Fruit fly (Drosophila melanogaster) whole organism, embryonic: ENCODE measurements around the gene rogdi.

Experiments used
- ATbp ChIP-seq: fragments of 200-800 bp; sonication (Bioruptor generic); optimal IDR thresholded peaks from 2 replicates; lab custom pipeline; 2017; ENCODE audit warnings: missing biosample characterization, mild to moderate bottlenecking, missing genetic modification characterization, missing genetic modification reagents
- Abd-B ChIP-seq: fragments of 200-800 bp; sonication (Bioruptor generic); optimal IDR thresholded peaks from 2 replicates; lab custom pipeline; 2018; ENCODE audit warnings: missing biosample characterization, mild to moderate bottlenecking, missing genetic modification characterization, moderate library complexity
- B-H2 ChIP-seq: fragments of 200-800 bp; sonication (Bioruptor generic); optimal IDR thresholded peaks from 2 replicates; lab custom pipeline; 2018; ENCODE audit warnings: missing biosample characterization, mild to moderate bottlenecking, missing genetic modification characterization
- CG10321 ChIP-seq: fragments of 200-800 bp; sonication (Bioruptor generic); IDR thresholded peaks from 2 replicates; pipeline ENCODE4 v1.3.6; 2022; ENCODE audit warnings: missing biosample characterization, missing genetic modification characterization
- CG10543 ChIP-seq: fragments of 200-800 bp; sonication (Bioruptor generic); optimal IDR thresholded peaks from 3 replicates; lab custom pipeline; 2017; ENCODE audit warnings: missing biosample characterization, mild to moderate bottlenecking, missing genetic modification characterization, moderate library complexity
- CG10979 ChIP-seq: fragments of 200-800 bp; sonication (Bioruptor generic); optimal IDR thresholded peaks from 2 replicates; lab custom pipeline; 2018; ENCODE audit warnings: missing biosample characterization, mild to moderate bottlenecking, missing genetic modification characterization, moderate library complexity
- CG11085 ChIP-seq: fragments of 200-800 bp; sonication (Bioruptor generic); IDR thresholded peaks from 2 replicates; pipeline ENCODE4 v1.3.6; 2022; ENCODE audit warnings: missing biosample characterization, missing genetic modification characterization
- CG12299 ChIP-seq: fragments of 200-800 bp; sonication (Bioruptor generic); optimal IDR thresholded peaks from 2 replicates; lab custom pipeline; 2018; ENCODE audit warnings: missing biosample characterization, mild to moderate bottlenecking, missing genetic modification characterization
- CG17385 ChIP-seq: fragments of 200-800 bp; sonication (Bioruptor generic); optimal IDR thresholded peaks from 3 replicates; lab custom pipeline; 2018; ENCODE audit warnings: missing biosample characterization, mild to moderate bottlenecking, missing genetic modification characterization
- CG18619 ChIP-seq: fragments of 200-800 bp; sonication (Bioruptor generic); optimal IDR thresholded peaks from 3 replicates; lab custom pipeline; 2017; ENCODE audit warnings: missing biosample characterization, mild to moderate bottlenecking, missing genetic modification characterization
- CG30403 ChIP-seq: fragments of 200-800 bp; sonication (Bioruptor generic); optimal IDR thresholded peaks from 3 replicates; lab custom pipeline; 2016; ENCODE audit warnings: missing biosample characterization, missing genetic modification characterization
- CG32767 ChIP-seq: fragments of 200-800 bp; sonication (Bioruptor generic); IDR thresholded peaks from 2 replicates; pipeline ENCODE4 v1.3.6; 2022; ENCODE audit warnings: missing biosample characterization, missing genetic modification characterization
- CG3726 ChIP-seq: fragments of 200-800 bp; sonication (Bioruptor generic); IDR thresholded peaks from 3 replicates; pipeline ENCODE4, ENCODE4 v1.3.6; 2022; ENCODE audit warnings: missing biosample characterization, missing genetic modification characterization
- CG8089 ChIP-seq: fragments of 200-800 bp; sonication (Bioruptor generic); optimal IDR thresholded peaks from 3 replicates; lab custom pipeline; 2016; ENCODE audit warnings: missing biosample characterization, missing genetic modification characterization
- CG8924 ChIP-seq: fragments of 200-800 bp; optimal IDR thresholded peaks from 3 replicates; lab custom pipeline; 2019; ENCODE audit warnings: missing biosample characterization, mild to moderate bottlenecking, missing genetic modification characterization, moderate library complexity
- CTCF ChIP-seq: fragments of 200-800 bp; sonication (Bioruptor generic); optimal IDR thresholded peaks from 2 replicates; lab custom pipeline; 2017; ENCODE audit warnings: missing biosample characterization, mild to moderate bottlenecking, missing genetic modification characterization, moderate library complexity
- Chrac-16 ChIP-seq: fragments of 200-800 bp; sonication (Bioruptor generic); optimal IDR thresholded peaks from 3 replicates; lab custom pipeline; 2016; ENCODE audit warnings: missing biosample characterization, missing genetic modification characterization
- D ChIP-seq, 2 experiments: fragments of 200-800 bp in 1 of 2; fragments of >200 bp in 1 of 2; sonication (Bioruptor generic) in 1 of 2; optimal IDR thresholded peaks; 2 replicates in 1 of 2; 3 replicates in 1 of 2; lab custom pipeline; 2017; ENCODE audit warnings: mild to moderate bottlenecking in 1 of 2, missing biosample characterization in 1 of 2, missing genetic modification characterization in 1 of 2, missing genetic modification reagents in 1 of 2
- Drgx ChIP-seq: fragments of 200-800 bp; sonication (Bioruptor generic); IDR thresholded peaks from 2 replicates; pipeline ENCODE4 v1.3.6; 2022; ENCODE audit warnings: missing biosample characterization, missing genetic modification characterization
- ERR ChIP-seq: fragments of 200-800 bp; sonication (Bioruptor generic); optimal IDR thresholded peaks from 2 replicates; lab custom pipeline; 2016; ENCODE audit warnings: missing biosample characterization, missing genetic modification characterization
- HHEX ChIP-seq: fragments of 200-800 bp; sonication (Bioruptor generic); optimal IDR thresholded peaks from 3 replicates; lab custom pipeline; 2017; ENCODE audit warnings: missing biosample characterization, mild to moderate bottlenecking, missing genetic modification characterization, missing genetic modification reagents
- HLHmδ ChIP-seq: fragments of 200-800 bp; sonication (Bioruptor generic); optimal IDR thresholded peaks from 2 replicates; lab custom pipeline; 2018; ENCODE audit warnings: missing biosample characterization, mild to moderate bottlenecking, missing genetic modification characterization, moderate library complexity
- Lhr ChIP-seq: fragments of 200-800 bp; sonication (Bioruptor generic); optimal IDR thresholded peaks from 3 replicates; lab custom pipeline; 2017; ENCODE audit warnings: mild to moderate bottlenecking, missing biosample characterization, missing genetic modification reagents, missing genetic modification characterization
- MESR4 ChIP-seq: fragments of 200-800 bp; sonication (Bioruptor generic); optimal IDR thresholded peaks from 2 replicates; lab custom pipeline; 2018; ENCODE audit warnings: missing biosample characterization, mild to moderate bottlenecking, missing genetic modification characterization, moderate library complexity
- Meics ChIP-seq: fragments of 200-800 bp; sonication (Bioruptor generic); optimal IDR thresholded peaks from 2 replicates; lab custom pipeline; 2017; ENCODE audit warnings: missing biosample characterization, mild to moderate bottlenecking, missing genetic modification characterization
- Mrtf ChIP-seq: fragments of 200-800 bp; sonication (Bioruptor generic); IDR thresholded peaks from 3 replicates; pipeline ENCODE4 v1.3.6; 2022; ENCODE audit warnings: missing biosample characterization, missing genetic modification characterization
- NFAT ChIP-seq: fragments of 200-800 bp; sonication (Bioruptor generic); IDR thresholded peaks from 2 replicates; pipeline ENCODE4 v1.3.6; 2022; ENCODE audit warnings: missing biosample characterization, missing genetic modification characterization
- Nf-YA ChIP-seq: fragments of 200-800 bp; sonication (Bioruptor generic); IDR thresholded peaks from 2 replicates; pipeline ENCODE4 v1.3.6; 2022; ENCODE audit warnings: missing biosample characterization, missing genetic modification characterization
- Rx ChIP-seq: fragments of 200-800 bp; sonication (Bioruptor generic); IDR thresholded peaks from 2 replicates; pipeline ENCODE4 v1.3.6; 2022; ENCODE audit warnings: missing biosample characterization, missing genetic modification characterization
- Ssrp ChIP-seq: fragments of 200-800 bp; sonication (Bioruptor generic); optimal IDR thresholded peaks from 2 replicates; lab custom pipeline; 2018; ENCODE audit warnings: missing biosample characterization, mild to moderate bottlenecking, missing genetic modification characterization, moderate library complexity
- Taf1 ChIP-seq: fragments of 200-800 bp; sonication (Bioruptor generic); IDR thresholded peaks from 2 replicates; pipeline ENCODE4 v1.3.6; 2022; ENCODE audit warnings: missing biosample characterization, missing genetic modification characterization
- ara ChIP-seq: fragments of 200-800 bp; sonication (Bioruptor generic); IDR thresholded peaks from 2 replicates; pipeline ENCODE4 v1.3.6; 2022; ENCODE audit warnings: missing biosample characterization, missing genetic modification characterization
- chinmo ChIP-seq: fragments of 200-800 bp; sonication (Bioruptor generic); IDR thresholded peaks from 4 replicates; pipeline ENCODE4 v1.3.6; 2022; ENCODE audit warnings: missing biosample characterization, missing genetic modification characterization; ENCODE audit not compliant: partially characterized antibody
- corto ChIP-seq: fragments of 200-800 bp; sonication (Bioruptor generic); optimal IDR thresholded peaks from 2 replicates; lab custom pipeline; 2016; ENCODE audit warnings: missing biosample characterization, mild to moderate bottlenecking, missing genetic modification characterization, moderate library complexity
- crp ChIP-seq, 2 experiments: fragments of 200-800 bp; sonication (Bioruptor generic); optimal IDR thresholded peaks; 2 replicates in 1 of 2; 3 replicates in 1 of 2; lab custom pipeline; 2017; ENCODE audit warnings: missing biosample characterization in 2 of 2, missing genetic modification characterization in 2 of 2, mild to moderate bottlenecking in 1 of 2, moderate library complexity in 1 of 2
- eyg ChIP-seq: fragments of 200-800 bp; sonication (Bioruptor generic); optimal IDR thresholded peaks from 3 replicates; lab custom pipeline; 2016; ENCODE audit warnings: missing biosample characterization, missing genetic modification characterization
- hb ChIP-seq: fragments of 200-800 bp; sonication (Bioruptor generic); IDR thresholded peaks from 3 replicates; pipeline ENCODE4 v1.3.6; 2022; ENCODE audit warnings: missing biosample characterization, missing genetic modification characterization; ENCODE audit not compliant: partially characterized antibody
- jigr1 ChIP-seq: fragments of 200-800 bp; sonication (Bioruptor generic); IDR thresholded peaks from 3 replicates; pipeline ENCODE4 v1.3.6; 2022; ENCODE audit warnings: missing biosample characterization, missing genetic modification characterization
- jumu ChIP-seq: fragments of 200-800 bp; sonication (Bioruptor generic); optimal IDR thresholded peaks from 3 replicates; lab custom pipeline; 2016; ENCODE audit warnings: missing biosample characterization, missing genetic modification characterization
- lmd ChIP-seq: fragments of 200-800 bp; sonication (Bioruptor generic); IDR thresholded peaks from 2 replicates; pipeline ENCODE4 v1.3.6; 2022; ENCODE audit warnings: missing biosample characterization, missing genetic modification characterization
- lov ChIP-seq, 2 experiments: fragments of 200-800 bp in 1 of 2; fragments of >200 bp in 1 of 2; sonication (Bioruptor generic) in 1 of 2; IDR thresholded peaks in 1 of 2; optimal IDR thresholded peaks in 1 of 2; 2 replicates in 1 of 2; 3 replicates in 1 of 2; pipeline versions ENCODE4 v1.3.6 to Lab custom; 2017 to 2022; ENCODE audit warnings: missing biosample characterization in 1 of 2, missing genetic modification characterization in 1 of 2
- onecut ChIP-seq: fragments of 200-800 bp; sonication (Bioruptor generic); IDR thresholded peaks from 2 replicates; pipeline ENCODE4 v1.3.6; 2022; ENCODE audit warnings: missing biosample characterization, missing genetic modification characterization
- scrt ChIP-seq: fragments of 200-800 bp; sonication (Bioruptor generic); optimal IDR thresholded peaks from 2 replicates; lab custom pipeline; 2018; ENCODE audit warnings: missing biosample characterization, mild to moderate bottlenecking, missing genetic modification characterization, moderate library complexity
- ssp ChIP-seq: fragments of 200-800 bp; sonication (Bioruptor generic); IDR thresholded peaks from 2 replicates; pipeline ENCODE4 v1.3.6; 2022; ENCODE audit warnings: missing biosample characterization, missing genetic modification characterization
- tin ChIP-seq: fragments of 200-800 bp; sonication (Bioruptor generic); optimal IDR thresholded peaks from 3 replicates; lab custom pipeline; 2016; ENCODE audit warnings: missing biosample characterization, missing genetic modification characterization
- ttk ChIP-seq: fragments of 200-800 bp; sonication (Bioruptor generic); IDR thresholded peaks from 2 replicates; pipeline ENCODE4 v2.1.2; 2022; ENCODE audit warnings: missing biosample characterization, missing genetic modification characterization
- vnd ChIP-seq: fragments of 200-800 bp; sonication (Bioruptor generic); IDR thresholded peaks from 3 replicates; pipeline ENCODE4 v1.3.6; 2022; ENCODE audit warnings: missing biosample characterization, missing genetic modification characterization; ENCODE audit not compliant: partially characterized antibody
- wdn ChIP-seq: fragments of 200-800 bp; sonication (Bioruptor generic); IDR thresholded peaks from 2 replicates; pipeline ENCODE4 v1.3.6; 2022; ENCODE audit warnings: missing biosample characterization, missing genetic modification characterization
- yki ChIP-seq: fragments of >200 bp; optimal IDR thresholded peaks from 3 replicates; lab custom pipeline; 2018

Gene rogdi

dm6 chr3L:17009715-17010491, 39.4 kb upstream of the rogdi start (continued):
- no peak for TF ChIP-seq Lhr (GFP tag; lab: Kevin White, UChicago)
- TF ChIP-seq CG30403 (GFP tag; lab: Kevin White, UChicago) = peak; percentile 48
- peak; percentile 85 for TF ChIP-seq CG10321 (GFP tag; lab: Robert Waterston, UW)
- no peak for TF ChIP-seq ssp (GFP tag; lab: Robert Waterston, UW)
- TF ChIP-seq HHEX (GFP tag; lab: Kevin White, UChicago) = peak; percentile 40
- TF ChIP-seq HLHmδ (GFP tag; lab: Kevin White, UChicago) = no peak
- TF ChIP-seq Rx (GFP tag; lab: Robert Waterston, UW) = peak; percentile 44
- TF ChIP-seq jumu (GFP tag; lab: Kevin White, UChicago) = no peak
- no peak for TF ChIP-seq hb (GFP tag; lab: Robert Waterston, UW)
- peak; percentile 77 for TF ChIP-seq B-H2 (GFP tag; lab: Kevin White, UChicago)
- TF ChIP-seq lmd (GFP tag; lab: Robert Waterston, UW) = peak; percentile 36; the same call in 1 of the 2 replicates
- TF ChIP-seq onecut = peak; percentile 33
- no peak for TF ChIP-seq corto (GFP tag; lab: Kevin White, UChicago)
- no peak for TF ChIP-seq lov (optimal IDR thresholded peaks at IDR 0.05; lab: Kevin White, UChicago)
- TF ChIP-seq lov (GFP tag; IDR thresholded peaks at IDR 0.05; lab: Robert Waterston, UW) = no peak
- TF ChIP-seq ttk (GFP tag; lab: Robert Waterston, UW) = peak; percentile 44
- 0 out of 3 replicates have a peak, but pooled peaks have one; percentile 18 for TF ChIP-seq Mrtf (GFP tag; lab: Robert Waterston, UW)
- TF ChIP-seq jigr1 (GFP tag; lab: Robert Waterston, UW) = no peak
- TF ChIP-seq Meics (GFP tag; lab: Kevin White, UChicago) = peak; percentile 45
- peak; percentile 73 for TF ChIP-seq CG32767 (GFP tag; lab: Robert Waterston, UW)
- TF ChIP-seq vnd = no peak
- no peak for TF ChIP-seq ERR (GFP tag; lab: Kevin White, UChicago)
- TF ChIP-seq MESR4 (GFP tag; lab: Kevin White, UChicago) = no peak
- TF ChIP-seq CG12299 (tag; lab: Kevin White, UChicago) = peak; percentile 35
- TF ChIP-seq crp (GFP tag; optimal IDR thresholded peaks at IDR 0.05; lab: Kevin White, UChicago) = no peak
- peak; percentile 5; the same call in 1 of the 2 replicates for TF ChIP-seq Taf1
- no peak; the same call in 1 of the 2 replicates for TF ChIP-seq NFAT (GFP tag; lab: Robert Waterston, UW)
- TF ChIP-seq CG18619 (GFP tag; lab: Kevin White, UChicago) = no peak
- peak; percentile 58 for TF ChIP-seq ATbp
- TF ChIP-seq CTCF = no peak
- TF ChIP-seq chinmo (GFP tag; lab: Robert Waterston, UW) = peak; percentile 100
- TF ChIP-seq CG3726 = no peak
- TF ChIP-seq Nf-YA = no peak
- TF ChIP-seq eyg = no peak
- TF ChIP-seq CG17385 (GFP tag; lab: Kevin White, UChicago) = peak; percentile 21
- no peak for TF ChIP-seq CG8089 (GFP tag; lab: Kevin White, UChicago)
- no peak for TF ChIP-seq CG10979 (tag; lab: Kevin White, UChicago)
- TF ChIP-seq Drgx (GFP tag; lab: Robert Waterston, UW) = peak; percentile 46; the same call in 1 of the 2 replicates
- peak; percentile 38; the same call in 1 of the 2 replicates for TF ChIP-seq ara (GFP tag; lab: Robert Waterston, UW)
- peak; percentile 50 for TF ChIP-seq scrt
- TF ChIP-seq D (optimal IDR thresholded peaks at IDR 0.05; lab: Kevin White, UChicago) = no peak
- TF ChIP-seq D (GFP tag; optimal IDR thresholded peaks at IDR 0.05; lab: Kevin White, UChicago) = no peak
- 0 out of 2 replicates have a peak, but pooled peaks have one; percentile 8 for TF ChIP-seq CG11085 (GFP tag; lab: Robert Waterston, UW)
- TF ChIP-seq CG10543 (GFP tag; lab: Kevin White, UChicago) = peak; percentile 99
- no peak for TF ChIP-seq Abd-B
- TF ChIP-seq tin (GFP tag; lab: Kevin White, UChicago) = no peak
- no peak for TF ChIP-seq wdn (GFP tag; lab: Robert Waterston, UW)
- TF ChIP-seq Ssrp = peak; percentile 52
- TF ChIP-seq CG8924 (tag; lab: Kevin White, UChicago) = peak; percentile 4
- no peak for TF ChIP-seq yki (lab: Kevin White, UChicago)
- no peak for TF ChIP-seq Chrac-16 (GFP tag; lab: Kevin White, UChicago)
